Worm (Caenorhabditis elegans) whole organism, L1 larva: ENCODE data around the gene F10E9.10.

ENCODE experiments used
- aly-2 ChIP-seq: fragments of 150-350 bp; optimal IDR thresholded peaks from 2 replicates; lab custom pipeline; 2014; ENCODE audit warnings: missing biosample characterization, missing genetic modification characterization
- ama-1 ChIP-seq: fragments of 150-350 bp; optimal IDR thresholded peaks from 2 replicates; lab custom pipeline; 2014
- irx-1 ChIP-seq: sonication (generic microtip); optimal IDR thresholded peaks from 2 replicates; lab custom pipeline; 2016; ENCODE audit warnings: missing genetic modification characterization, missing compliant biosample characterization
- lin-13 ChIP-seq: fragments of 150-350 bp; optimal IDR thresholded peaks from 2 replicates; lab custom pipeline; 2014; ENCODE audit warnings: missing biosample characterization, missing genetic modification reagents, missing genetic modification characterization
- lsy-2 ChIP-seq, 2 experiments: fragments of 150-350 bp; optimal IDR thresholded peaks; 2 replicates each; lab custom pipeline; 2014; ENCODE audit warnings: missing biosample characterization in 2 of 2, missing genetic modification characterization in 2 of 2
- nhr-28 ChIP-seq: fragments of 150-350 bp; optimal IDR thresholded peaks from 2 replicates; lab custom pipeline; 2014; ENCODE audit warnings: missing biosample characterization, missing genetic modification characterization
- nhr-84 ChIP-seq: sonication (generic microtip); optimal IDR thresholded peaks from 2 replicates; lab custom pipeline; 2017; ENCODE audit warnings: missing biosample characterization, missing genetic modification characterization
- snpc-4 ChIP-seq: fragments of 150-350 bp; optimal IDR thresholded peaks from 2 replicates; lab custom pipeline; 2014; ENCODE audit warnings: missing biosample characterization, missing genetic modification characterization
- ztf-11 ChIP-seq, 2 experiments: sonication (generic microtip); optimal IDR thresholded peaks; 2 replicates each; lab custom pipeline; 2016 to 2017; ENCODE audit warnings: missing genetic modification characterization in 2 of 2, missing biosample characterization in 1 of 2, missing compliant biosample characterization in 1 of 2

DNA sequence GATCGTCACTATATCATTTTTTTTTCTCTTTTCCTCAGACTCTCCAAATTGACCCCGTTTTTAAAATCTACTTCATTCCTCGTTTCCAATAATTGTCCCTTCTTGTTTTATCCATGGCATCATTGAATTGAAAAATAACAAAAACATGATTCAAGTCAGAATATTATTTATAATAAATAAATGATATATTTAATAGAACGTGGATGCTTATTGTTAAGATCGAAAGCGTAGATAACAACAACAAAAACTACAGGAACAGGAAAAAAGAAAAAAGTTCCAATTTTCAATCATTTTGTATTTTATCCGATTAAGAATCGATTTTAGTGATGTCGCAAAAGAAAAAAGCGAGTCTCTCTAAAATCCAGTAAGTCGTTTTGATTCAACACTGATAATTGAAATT, 7.7 kb downstream of the F10E9.10 start, which contains the start of gene F10E9.2:
- TF ChIP-seq irx-1 (tag; lab: Kevin White, UChicago) (no peak), snpc-4 (no peak), ama-1 (no peak), nhr-28 (tag; lab: Kevin White, UChicago) (no peak), aly-2 (tag; lab: Kevin White, UChicago) (no peak), ztf-11 (tag; optimal IDR thresholded peaks at IDR 0.05; lab: Kevin White, UChicago) (no peak), lsy-2 (tag; optimal IDR thresholded peaks at IDR 0.05; lab: Kevin White, UChicago) (no peak), lin-13 (GFP tag; lab: Kevin White, UChicago) (no peak), nhr-84 (tag; lab: Kevin White, UChicago) (no peak)
